Worm (Caenorhabditis elegans) whole organism, L2 larva: ENCODE results near the gene msp-63.

Experiments
- C34F6.9 ChIP-seq: fragments of 150-350 bp; optimal IDR thresholded peaks from 2 replicates; lab custom pipeline; 2014; ENCODE audit warnings: missing biosample characterization, missing genetic modification characterization
- R02D3.7 ChIP-seq: fragments of 150-350 bp; optimal IDR thresholded peaks from 2 replicates; lab custom pipeline; 2014; ENCODE audit warnings: missing biosample characterization, missing genetic modification characterization
- Y55F3AM.14 ChIP-seq: fragments of 200-800 bp; sonication (Bioruptor generic); optimal IDR thresholded peaks from 2 replicates; lab custom pipeline; 2018; ENCODE audit warnings: mild to moderate bottlenecking, missing genetic modification characterization, missing compliant biosample characterization
- ZK546.5 ChIP-seq: sonication (generic microtip); optimal IDR thresholded peaks from 2 replicates; lab custom pipeline; 2017; ENCODE audit warnings: missing biosample characterization, missing genetic modification characterization
- alr-1 ChIP-seq: fragments of 150-350 bp; optimal IDR thresholded peaks from 2 replicates; lab custom pipeline; 2014; ENCODE audit warnings: missing biosample characterization, missing genetic modification characterization
- aly-2 ChIP-seq: fragments of 150-350 bp; optimal IDR thresholded peaks from 2 replicates; lab custom pipeline; 2014; ENCODE audit warnings: missing biosample characterization, missing genetic modification characterization
- ceh-16 ChIP-seq: fragments of 150-350 bp; optimal IDR thresholded peaks from 2 replicates; lab custom pipeline; 2014; ENCODE audit warnings: missing biosample characterization, missing genetic modification characterization
- ceh-82 ChIP-seq: fragments of 150-350 bp; optimal IDR thresholded peaks from 2 replicates; lab custom pipeline; 2014; ENCODE audit warnings: missing biosample characterization, missing genetic modification characterization
- crh-2 ChIP-seq: sonication (generic microtip); optimal IDR thresholded peaks from 2 replicates; lab custom pipeline; 2017; ENCODE audit warnings: missing biosample characterization, missing genetic modification characterization
- dmd-4 ChIP-seq: sonication (generic microtip); optimal IDR thresholded peaks from 2 replicates; lab custom pipeline; 2017; ENCODE audit warnings: missing biosample characterization, missing genetic modification characterization
- egl-27 ChIP-seq: sonication (generic microtip); optimal IDR thresholded peaks from 3 replicates; lab custom pipeline; 2017; ENCODE audit warnings: missing biosample characterization, missing genetic modification reagents, missing genetic modification characterization
- elt-1 ChIP-seq: fragments of 150-350 bp; optimal IDR thresholded peaks from 2 replicates; lab custom pipeline; 2014; ENCODE audit warnings: missing biosample characterization, missing genetic modification characterization
- elt-3 ChIP-seq: sonication (generic microtip); optimal IDR thresholded peaks from 2 replicates; lab custom pipeline; 2017; ENCODE audit warnings: missing biosample characterization, missing genetic modification characterization
- fos-1 ChIP-seq: fragments of 150-350 bp; optimal IDR thresholded peaks from 2 replicates; lab custom pipeline; 2014; ENCODE audit warnings: missing biosample characterization, missing genetic modification characterization
- gmeb-1 ChIP-seq: fragments of 150-350 bp; optimal IDR thresholded peaks from 2 replicates; lab custom pipeline; 2014; ENCODE audit warnings: missing biosample characterization, missing genetic modification characterization
- lin-11 ChIP-seq: fragments of 150-350 bp; sonication (generic microtip); optimal IDR thresholded peaks from 2 replicates; lab custom pipeline; 2014; ENCODE audit warnings: missing biosample characterization, missing genetic modification characterization, inconsistent platforms, mixed read lengths
- lin-13 ChIP-seq: fragments of 150-350 bp; optimal IDR thresholded peaks from 2 replicates; lab custom pipeline; 2014; ENCODE audit warnings: missing biosample characterization, missing genetic modification reagents, missing genetic modification characterization
- lin-39 ChIP-seq: fragments of 150-350 bp; optimal IDR thresholded peaks from 2 replicates; lab custom pipeline; 2014; ENCODE audit warnings: missing biosample characterization, missing genetic modification reagents, missing genetic modification characterization
- lsy-2 ChIP-seq, 2 experiments: fragments of 150-350 bp in 1 of 2; sonication (generic microtip) in 1 of 2; optimal IDR thresholded peaks; 2 replicates each; lab custom pipeline; 2014 to 2017; ENCODE audit warnings: missing biosample characterization in 2 of 2, missing genetic modification characterization in 2 of 2
- mab-5 ChIP-seq: fragments of 150-350 bp; optimal IDR thresholded peaks from 2 replicates; lab custom pipeline; 2014; ENCODE audit warnings: missing biosample characterization, missing genetic modification characterization
- mbf-1 ChIP-seq: sonication (generic microtip); optimal IDR thresholded peaks from 2 replicates; lab custom pipeline; 2017; ENCODE audit warnings: missing biosample characterization, missing genetic modification characterization
- mdl-1 ChIP-seq, 2 experiments: fragments of 150-350 bp in 1 of 2; sonication (generic microtip) in 1 of 2; optimal IDR thresholded peaks; 2 replicates each; lab custom pipeline; 2017; ENCODE audit warnings: missing biosample characterization in 2 of 2, missing genetic modification characterization in 2 of 2
- nhr-10 ChIP-seq: sonication (generic microtip); optimal IDR thresholded peaks from 2 replicates; lab custom pipeline; 2017; ENCODE audit warnings: missing biosample characterization, missing genetic modification characterization
- nhr-12 ChIP-seq: fragments of 150-350 bp; optimal IDR thresholded peaks from 2 replicates; lab custom pipeline; 2014; ENCODE audit warnings: missing biosample characterization, missing genetic modification characterization
- nhr-129 ChIP-seq: fragments of 150-350 bp; optimal IDR thresholded peaks from 2 replicates; lab custom pipeline; 2014; ENCODE audit warnings: missing biosample characterization, missing genetic modification characterization
- nhr-21 ChIP-seq: fragments of 150-350 bp; optimal IDR thresholded peaks from 2 replicates; lab custom pipeline; 2014; ENCODE audit warnings: missing biosample characterization, missing genetic modification characterization
- nhr-23 ChIP-seq: fragments of 150-350 bp; optimal IDR thresholded peaks from 2 replicates; lab custom pipeline; 2014; ENCODE audit warnings: missing biosample characterization, missing genetic modification reagents, missing genetic modification characterization
- nhr-237 ChIP-seq: fragments of 150-350 bp; optimal IDR thresholded peaks from 2 replicates; lab custom pipeline; 2014; ENCODE audit warnings: missing biosample characterization, missing genetic modification characterization
- nhr-25 ChIP-seq: fragments of 150-350 bp; sonication (generic microtip); optimal IDR thresholded peaks from 3 replicates; lab custom pipeline; 2014; ENCODE audit warnings: missing biosample characterization, missing genetic modification characterization
- nhr-6 ChIP-seq: fragments of 150-350 bp; optimal IDR thresholded peaks from 2 replicates; lab custom pipeline; 2014; ENCODE audit warnings: missing biosample characterization, missing genetic modification characterization
- nhr-77 ChIP-seq: fragments of 150-350 bp; optimal IDR thresholded peaks from 2 replicates; lab custom pipeline; 2014; ENCODE audit warnings: missing biosample characterization, missing genetic modification characterization
- peb-1 ChIP-seq: fragments of 150-350 bp; optimal IDR thresholded peaks from 2 replicates; lab custom pipeline; 2014; ENCODE audit warnings: missing biosample characterization, missing genetic modification characterization
- sem-4 ChIP-seq: fragments of 150-350 bp; optimal IDR thresholded peaks from 2 replicates; lab custom pipeline; 2014; ENCODE audit warnings: missing biosample characterization, missing genetic modification reagents, missing genetic modification characterization
- skn-1 ChIP-seq: sonication (generic microtip); optimal IDR thresholded peaks from 2 replicates; lab custom pipeline; 2017; ENCODE audit warnings: missing biosample characterization, missing genetic modification characterization
- sma-3 ChIP-seq: sonication (generic microtip); optimal IDR thresholded peaks from 2 replicates; lab custom pipeline; 2016; ENCODE audit warnings: missing genetic modification reagents, missing genetic modification characterization, missing compliant biosample characterization
- sma-9 ChIP-seq, 2 experiments: fragments of 150-350 bp in 1 of 2; sonication (generic microtip) in 1 of 2; optimal IDR thresholded peaks; 2 replicates each; lab custom pipeline; 2014 to 2016; ENCODE audit warnings: missing genetic modification characterization in 2 of 2, mild to moderate bottlenecking in 1 of 2, missing biosample characterization in 1 of 2, missing compliant biosample characterization in 1 of 2, missing genetic modification reagents in 1 of 2, moderate library complexity in 1 of 2
- snpc-4 ChIP-seq: fragments of 150-350 bp; optimal IDR thresholded peaks from 2 replicates; lab custom pipeline; 2014; ENCODE audit warnings: missing biosample characterization, missing genetic modification characterization
- unc-39 ChIP-seq: fragments of 150-350 bp; optimal IDR thresholded peaks from 2 replicates; lab custom pipeline; 2014; ENCODE audit warnings: missing biosample characterization, missing genetic modification characterization
- unc-55 ChIP-seq: fragments of 150-350 bp; sonication (generic microtip); optimal IDR thresholded peaks from 3 replicates; lab custom pipeline; 2014; ENCODE audit warnings: missing biosample characterization, missing genetic modification reagents, missing genetic modification characterization
- unc-62 ChIP-seq: fragments of 150-350 bp; optimal IDR thresholded peaks from 2 replicates; lab custom pipeline; 2014; ENCODE audit warnings: missing biosample characterization, missing genetic modification reagents, missing genetic modification characterization
- ztf-1 ChIP-seq: fragments of 200-800 bp; sonication (Bioruptor generic); conservative IDR thresholded peaks from 2 replicates; pipeline ENCODE4 v1.3.6; 2022; ENCODE audit warnings: missing genetic modification characterization, missing compliant biosample characterization
- ztf-11 ChIP-seq: sonication (generic microtip); optimal IDR thresholded peaks from 2 replicates; lab custom pipeline; 2017; ENCODE audit warnings: missing biosample characterization, missing genetic modification characterization
- ztf-4 ChIP-seq: fragments of 150-350 bp; optimal IDR thresholded peaks from 2 replicates; lab custom pipeline; 2014; ENCODE audit warnings: missing biosample characterization, missing genetic modification characterization

The msp-63 gene

ce11 chrII:5797348-5797977 lies at the start of gene msp-63, which contains the start of gene msp-142:
TSS of gene msp-63 (minus strand) at chrII:5797448.
TSS of gene msp-142 (plus strand) at chrII:5797927.
- TF ChIP-seq unc-39 (tag; lab: Kevin White, UChicago) (no peak), sma-9 (GFP tag; optimal IDR thresholded peaks at IDR 0.05; lab: Kevin White, UChicago) (no peak), sma-9 (tag; optimal IDR thresholded peaks at IDR 0.05; lab: Kevin White, UChicago) (no peak), lin-39 (tag; lab: Kevin White, UChicago) (no peak), ztf-1 (GFP tag; lab: Robert Waterston, UW) (no peak), dmd-4 (tag; lab: Kevin White, UChicago) (no peak), nhr-77 (no peak), nhr-21 (no peak), R02D3.7 (tag; lab: Kevin White, UChicago) (no peak)

ce11 chrII:5846181-5846580 lies 48.9 kb upstream of the msp-63 start:
- peak; percentile 25 for TF ChIP-seq fos-1 (tag; lab: Kevin White, UChicago)
- TF ChIP-seq unc-55 (GFP tag; lab: Kevin White, UChicago): no peak
- no peak for TF ChIP-seq lin-13 (GFP tag; lab: Kevin White, UChicago)
- no peak for TF ChIP-seq nhr-25
- TF ChIP-seq nhr-129 (tag; lab: Kevin White, UChicago): no peak

ce11 chrII:5845441-5845840 lies 48.2 kb upstream of the msp-63 start, which contains the start of the genes ZK1248.17 and H41C03.3:
TSS of gene ZK1248.17 (minus strand) at chrII:5845541.
TSS of gene H41C03.3 (plus strand) at chrII:5845777.
- TF ChIP-seq fos-1 (tag; lab: Kevin White, UChicago) (no peak), aly-2 (tag; lab: Kevin White, UChicago) (no peak), nhr-23 (no peak), ztf-1 (GFP tag; lab: Robert Waterston, UW) (no peak), alr-1 (tag; lab: Kevin White, UChicago) (no peak), ZK546.5 (tag; lab: Kevin White, UChicago) (no peak), nhr-129 (tag; lab: Kevin White, UChicago) (no peak), mbf-1 (no peak), nhr-12 (tag; lab: Kevin White, UChicago) (no peak), skn-1 (tag; lab: Kevin White, UChicago) (no peak), snpc-4 (tag; lab: Kevin White, UChicago) (no peak)

ce11 chrII:5844694-5845129 lies 47.5 kb upstream of the msp-63 start:
- TF ChIP-seq nhr-25 (peak; percentile 99), snpc-4 (tag; lab: Kevin White, UChicago) (peak; percentile 100), Y55F3AM.14 (peak; percentile 97), ztf-4 (tag; lab: Kevin White, UChicago) (peak; percentile 99), ztf-1 (GFP tag; lab: Robert Waterston, UW) (0 out of 2 replicates have a peak, but pooled peaks have one; percentile 81), nhr-77 (peak; percentile 93), nhr-23 (no peak), nhr-21 (peak; percentile 99), nhr-10 (peak; percentile 97), fos-1 (tag; lab: Kevin White, UChicago) (peak; percentile 98), ztf-11 (peak; percentile 85), sma-3 (GFP tag; lab: Kevin White, UChicago) (peak; percentile 99), mab-5 (tag; lab: Kevin White, UChicago) (peak; percentile 98), ceh-16 (tag; lab: Kevin White, UChicago) (peak; percentile 96), ceh-82 (tag; lab: Kevin White, UChicago) (peak; percentile 90), gmeb-1 (peak; percentile 95), nhr-12 (tag; lab: Kevin White, UChicago) (peak; percentile 59), crh-2 (tag; lab: Kevin White, UChicago) (peak; percentile 99), peb-1 (no peak), elt-1 (tag; lab: Kevin White, UChicago) (peak; percentile 45), egl-27 (peak; percentile 99), dmd-4 (tag; lab: Kevin White, UChicago) (peak; percentile 79), unc-62 (GFP tag; lab: Kevin White, UChicago) (peak; percentile 83), lsy-2 (tag; optimal IDR thresholded peaks at IDR 0.05; lab: Kevin White, UChicago) (peak; percentile 97), lin-13 (GFP tag; lab: Kevin White, UChicago) (peak; percentile 98), nhr-6 (tag; lab: Kevin White, UChicago) (peak; percentile 98), mdl-1 (tag; optimal IDR thresholded peaks at IDR 0.05; lab: Kevin White, UChicago) (peak; percentile 92 to 93), mbf-1 (peak; percentile 64), lin-11 (peak; percentile 99), sem-4 (peak; percentile 99), ZK546.5 (tag; lab: Kevin White, UChicago) (peak; percentile 85), sma-9 (GFP tag; optimal IDR thresholded peaks at IDR 0.05; lab: Kevin White, UChicago) (peak; percentile 98), sma-9 (tag; optimal IDR thresholded peaks at IDR 0.05; lab: Kevin White, UChicago) (peak; percentile 71), C34F6.9 (peak; percentile 100), elt-3 (tag; lab: Kevin White, UChicago) (no peak), lin-39 (tag; lab: Kevin White, UChicago) (peak; percentile 96), skn-1 (tag; lab: Kevin White, UChicago) (peak; percentile 81), R02D3.7 (tag; lab: Kevin White, UChicago) (peak; percentile 83), nhr-237 (peak; percentile 95)
